Fruit fly (Drosophila melanogaster) whole organism, wandering third instar larva: ENCODE measurements around the gene Gr10a.

Experiments
- Abd-B ChIP-seq: fragments of >200 bp; optimal IDR thresholded peaks from 2 replicates; lab custom pipeline; 2017; ENCODE audit warnings: missing biosample characterization, missing genetic modification characterization
- CG32264 ChIP-seq: fragments of 200-800 bp; sonication (Bioruptor generic); optimal IDR thresholded peaks from 2 replicates; lab custom pipeline; 2016; ENCODE audit warnings: missing biosample characterization, missing genetic modification characterization
- CG9705 ChIP-seq: fragments of 200-800 bp; sonication (Bioruptor generic); optimal IDR thresholded peaks from 2 replicates; lab custom pipeline; 2018; ENCODE audit warnings: missing biosample characterization, mild to moderate bottlenecking, missing genetic modification characterization
- CrebA ChIP-seq: fragments of 200-800 bp; sonication (Bioruptor generic); optimal IDR thresholded peaks from 2 replicates; lab custom pipeline; 2016; ENCODE audit warnings: missing biosample characterization, mild to moderate bottlenecking, missing genetic modification characterization, borderline replicate concordance
- Dfd ChIP-seq: fragments of >200 bp; optimal IDR thresholded peaks from 2 replicates; lab custom pipeline; 2017; ENCODE audit warnings: missing biosample characterization, missing genetic modification characterization
- Dif ChIP-seq: fragments of 200-275, 200-300 bp; sonication (Bioruptor generic); optimal IDR thresholded peaks from 2 replicates; lab custom pipeline; 2018; ENCODE audit warnings: missing biosample characterization, missing genetic modification characterization; ENCODE audit not compliant: partially characterized antibody
- GATAd ChIP-seq: sonication (Bioruptor generic); optimal IDR thresholded peaks from 2 replicates; lab custom pipeline; 2016; ENCODE audit warnings: missing biosample characterization, missing genetic modification characterization
- HLH106 ChIP-seq: fragments of 200-800 bp; optimal IDR thresholded peaks from 3 replicates; lab custom pipeline; 2019; ENCODE audit warnings: missing biosample characterization, mild to moderate bottlenecking, missing genetic modification characterization, moderate library complexity
- Hnf4 ChIP-seq: fragments of 200-800 bp; sonication (Bioruptor generic); optimal IDR thresholded peaks from 2 replicates; lab custom pipeline; 2016; ENCODE audit warnings: missing biosample characterization, mild to moderate bottlenecking, missing genetic modification characterization
- Hr78 ChIP-seq: fragments of >200 bp; optimal IDR thresholded peaks from 2 replicates; lab custom pipeline; 2017; ENCODE audit warnings: missing biosample characterization, missing genetic modification characterization
- Hr83 ChIP-seq: fragments of 200-300 bp; sonication (Bioruptor generic); optimal IDR thresholded peaks from 2 replicates; lab custom pipeline; 2016; ENCODE audit warnings: missing biosample characterization, mild to moderate bottlenecking, missing genetic modification characterization, moderate library complexity; ENCODE audit not compliant: poor library complexity, severe bottlenecking
- Jra ChIP-seq: sonication (Bioruptor generic); optimal IDR thresholded peaks from 2 replicates; lab custom pipeline; 2016; ENCODE audit warnings: missing biosample characterization, missing genetic modification characterization
- Mio ChIP-seq: sonication (Bioruptor generic); optimal IDR thresholded peaks from 2 replicates; lab custom pipeline; 2016; ENCODE audit warnings: missing biosample characterization, missing genetic modification characterization
- N ChIP-seq: fragments of >200 bp; optimal IDR thresholded peaks from 2 replicates; lab custom pipeline; 2018; ENCODE audit warnings: missing biosample characterization, missing external identifiers, missing genetic modification characterization
- OdsH ChIP-seq: fragments of 200-800 bp; sonication (Bioruptor generic); optimal IDR thresholded peaks from 2 replicates; lab custom pipeline; 2016; ENCODE audit warnings: missing biosample characterization, mild to moderate bottlenecking, missing genetic modification characterization
- Rel ChIP-seq, 2 experiments: fragments of 200-800 bp; sonication (Bioruptor generic) in 1 of 2; optimal IDR thresholded peaks; 2 replicates in 1 of 2; 3 replicates in 1 of 2; lab custom pipeline; 2016 to 2019; ENCODE audit warnings: mild to moderate bottlenecking in 2 of 2, missing biosample characterization in 2 of 2, missing genetic modification characterization in 2 of 2, moderate library complexity in 1 of 2
- Sp1 ChIP-seq: fragments of 200-800 bp; sonication (Bioruptor generic); optimal IDR thresholded peaks from 3 replicates; lab custom pipeline; 2019; ENCODE audit warnings: missing biosample characterization, mild to moderate bottlenecking, missing genetic modification characterization, moderate library complexity
- Vsx2 ChIP-seq: fragments of 200-300, 225-300 bp; sonication (Bioruptor generic); optimal IDR thresholded peaks from 2 replicates; lab custom pipeline; 2018; ENCODE audit warnings: missing biosample characterization, missing genetic modification characterization; ENCODE audit not compliant: partially characterized antibody
- br ChIP-seq: fragments of 200-800 bp; sonication (Bioruptor generic); optimal IDR thresholded peaks from 2 replicates; lab custom pipeline; 2016; ENCODE audit warnings: missing biosample characterization, missing genetic modification characterization
- brk ChIP-seq: fragments of 200-800 bp; sonication (Bioruptor generic); optimal IDR thresholded peaks from 2 replicates; lab custom pipeline; 2016; ENCODE audit warnings: missing biosample characterization, mild to moderate bottlenecking, missing genetic modification characterization
- dl ChIP-seq, 2 experiments: fragments of 175-275, 200-275 bp in 1 of 2; fragments of 200-275 bp in 1 of 2; sonication (Bioruptor generic); optimal IDR thresholded peaks; lab custom pipeline; 2018; ENCODE audit warnings: mild to moderate bottlenecking in 2 of 2, missing biosample characterization in 2 of 2, missing genetic modification characterization in 2 of 2, moderate library complexity in 2 of 2; ENCODE audit not compliant: partially characterized antibody in 2 of 2, insufficient read depth in 1 of 2
- dmrt93B ChIP-seq: fragments of 200-800 bp; sonication (Bioruptor generic); optimal IDR thresholded peaks from 2 replicates; lab custom pipeline; 2018; ENCODE audit warnings: missing biosample characterization, mild to moderate bottlenecking, missing genetic modification characterization
- dsf ChIP-seq: sonication (Bioruptor generic); optimal IDR thresholded peaks from 2 replicates; lab custom pipeline; 2016; ENCODE audit warnings: missing biosample characterization, missing genetic modification characterization, borderline replicate concordance
- ey ChIP-seq: fragments of 200-800 bp; sonication (Bioruptor generic); optimal IDR thresholded peaks from 2 replicates; lab custom pipeline; 2016; ENCODE audit warnings: missing biosample characterization, missing genetic modification characterization
- foxo ChIP-seq, 2 experiments: fragments of 200-800 bp; sonication (Bioruptor generic); optimal IDR thresholded peaks; 2 replicates in 1 of 2; 3 replicates in 1 of 2; lab custom pipeline; 2016 to 2017; ENCODE audit warnings: missing biosample characterization in 2 of 2, missing genetic modification characterization in 2 of 2
- fru ChIP-seq: fragments of 200-800 bp; sonication (Bioruptor generic); optimal IDR thresholded peaks from 3 replicates; lab custom pipeline; 2016; ENCODE audit warnings: missing biosample characterization, mild to moderate bottlenecking, missing genetic modification characterization
- h ChIP-seq: fragments of 200-800 bp; sonication (Bioruptor generic); optimal IDR thresholded peaks from 3 replicates; lab custom pipeline; 2016; ENCODE audit warnings: missing biosample characterization, mild to moderate bottlenecking, missing genetic modification characterization
- jim ChIP-seq: fragments of 175-275, 200-325 bp; sonication (Bioruptor generic); optimal IDR thresholded peaks from 2 replicates; lab custom pipeline; 2016; ENCODE audit warnings: missing biosample characterization, mild to moderate bottlenecking, missing genetic modification characterization
- lola ChIP-seq: fragments of >200 bp; optimal IDR thresholded peaks from 2 replicates; lab custom pipeline; 2017; ENCODE audit warnings: missing biosample characterization, missing genetic modification characterization
- pan ChIP-seq: fragments of >200 bp; optimal IDR thresholded peaks from 2 replicates; lab custom pipeline; 2017
- psq ChIP-seq: fragments of 200-800 bp; sonication (Bioruptor generic); optimal IDR thresholded peaks from 3 replicates; lab custom pipeline; 2017; ENCODE audit warnings: missing biosample characterization, mild to moderate bottlenecking, missing genetic modification characterization, moderate library complexity
- rgr ChIP-seq: fragments of 200-800 bp; sonication (Bioruptor generic); optimal IDR thresholded peaks from 3 replicates; lab custom pipeline; 2016; ENCODE audit warnings: missing biosample characterization, mild to moderate bottlenecking, missing genetic modification characterization
- sage ChIP-seq: fragments of 200-800 bp; sonication (Bioruptor generic); optimal IDR thresholded peaks from 2 replicates; lab custom pipeline; 2016; ENCODE audit warnings: missing biosample characterization, mild to moderate bottlenecking, missing genetic modification characterization
- sv ChIP-seq: fragments of 200-800 bp; sonication (Bioruptor generic); optimal IDR thresholded peaks from 3 replicates; lab custom pipeline; 2016; ENCODE audit warnings: missing biosample characterization, missing genetic modification characterization
- tai ChIP-seq: sonication (Bioruptor generic); optimal IDR thresholded peaks from 2 replicates; lab custom pipeline; 2016; ENCODE audit warnings: missing biosample characterization, missing genetic modification characterization
- usp ChIP-seq: fragments of >200 bp; optimal IDR thresholded peaks from 2 replicates; lab custom pipeline; 2017; ENCODE audit warnings: missing biosample characterization, missing genetic modification characterization
- woc ChIP-seq: sonication (Bioruptor generic); optimal IDR thresholded peaks from 2 replicates; lab custom pipeline; 2016; ENCODE audit warnings: missing biosample characterization, mild to moderate bottlenecking, missing genetic modification characterization

The Gr10a gene

dm6 chrX:11449476-11450119, 32.4 kb upstream of the Gr10a start:
- TF ChIP-seq ey (GFP tag; lab: Kevin White, UChicago) (peak; percentile 88), CG32264 (GFP tag; lab: Kevin White, UChicago) (peak; percentile 63), rgr (GFP tag; lab: Kevin White, UChicago) (peak; percentile 75), Mio (GFP tag; lab: Kevin White, UChicago) (peak; percentile 30), usp (GFP tag; lab: Kevin White, UChicago) (no peak), fru (peak; percentile 88), foxo (GFP tag; optimal IDR thresholded peaks at IDR 0.05; lab: Kevin White, UChicago) (peak in 1 of 2 experiments; percentile 85), dmrt93B (GFP tag; lab: Kevin White, UChicago) (peak; percentile 76), CG9705 (GFP tag; lab: Kevin White, UChicago) (peak; percentile 78), Rel (GFP tag; optimal IDR thresholded peaks at IDR 0.05; lab: Kevin White, UChicago) (no peak), Rel (tag; optimal IDR thresholded peaks at IDR 0.05; lab: Kevin White, UChicago) (peak; percentile 71), N (GFP tag; lab: Kevin White, UChicago) (no peak), Hnf4 (GFP tag; lab: Kevin White, UChicago) (peak; percentile 79), Hr83 (no peak), tai (GFP tag; lab: Kevin White, UChicago) (peak; percentile 68), OdsH (GFP tag; lab: Kevin White, UChicago) (peak; percentile 68), sage (GFP tag; lab: Kevin White, UChicago) (peak; percentile 24), sv (GFP tag; lab: Kevin White, UChicago) (peak; percentile 36), Sp1 (GFP tag; lab: Kevin White, UChicago) (peak; percentile 87), dsf (no peak), pan (lab: Kevin White, UChicago) (no peak), woc (GFP tag; lab: Kevin White, UChicago) (peak; percentile 59), psq (GFP tag; lab: Kevin White, UChicago) (peak; percentile 70), Jra (GFP tag; lab: Kevin White, UChicago) (no peak), brk (GFP tag; lab: Kevin White, UChicago) (peak; percentile 34), h (GFP tag; lab: Kevin White, UChicago) (peak; percentile 88), HLH106 (tag; lab: Kevin White, UChicago) (peak; percentile 88), br (GFP tag; lab: Kevin White, UChicago) (peak; percentile 87), Vsx2 (GFP tag; lab: Kevin White, UChicago) (no peak), GATAd (GFP tag; lab: Kevin White, UChicago) (no peak), Hr78 (no peak), jim (GFP tag; lab: Kevin White, UChicago) (no peak)
- TF ChIP-seq, all 38 proteins: peak for 21

DNA sequence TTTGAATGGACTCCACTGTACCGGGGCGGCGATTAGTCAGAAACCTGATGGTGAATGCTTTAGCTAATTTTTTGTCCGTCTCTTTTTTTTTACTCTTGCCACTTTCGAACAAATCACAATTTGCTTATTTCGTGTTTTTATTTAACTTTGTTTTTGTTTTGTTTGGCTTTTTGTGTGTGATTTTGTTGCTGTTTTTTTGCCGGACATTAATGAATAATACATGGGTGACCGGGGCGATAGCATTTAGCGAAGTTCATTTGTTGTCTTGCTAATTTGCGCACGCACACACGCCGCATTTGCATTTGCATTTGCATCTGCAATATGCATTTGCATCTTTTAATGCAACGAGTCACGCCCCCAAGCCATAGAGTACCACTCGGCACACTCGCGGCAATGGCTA, 31.4 kb upstream of the Gr10a start:
- TF ChIP-seq Rel (GFP tag; optimal IDR thresholded peaks at IDR 0.05; lab: Kevin White, UChicago) (no peak), Rel (tag; optimal IDR thresholded peaks at IDR 0.05; lab: Kevin White, UChicago) (peak; percentile 57), br (GFP tag; lab: Kevin White, UChicago) (no peak)

dm6 chrX:11446792-11447405, 29.7 kb upstream of the Gr10a start:
- TF ChIP-seq psq (GFP tag; lab: Kevin White, UChicago) (peak; percentile 71), dmrt93B (GFP tag; lab: Kevin White, UChicago) (peak; percentile 60), dl (GFP tag; optimal IDR thresholded peaks at IDR 0.05; lab: Kevin White, UChicago; ENCODE audit: insufficient read depth in 1 of 2, partially characterized antibody in 2 of 2) (no peak), ey (GFP tag; lab: Kevin White, UChicago) (peak; percentile 90), CrebA (GFP tag; lab: Kevin White, UChicago) (peak; percentile 6), CG9705 (GFP tag; lab: Kevin White, UChicago) (peak; percentile 28), Dif (no peak), jim (GFP tag; lab: Kevin White, UChicago) (no peak), pan (lab: Kevin White, UChicago) (no peak), brk (GFP tag; lab: Kevin White, UChicago) (peak; percentile 35), HLH106 (tag; lab: Kevin White, UChicago) (peak; percentile 82), Rel (GFP tag; optimal IDR thresholded peaks at IDR 0.05; lab: Kevin White, UChicago) (no peak), Rel (tag; optimal IDR thresholded peaks at IDR 0.05; lab: Kevin White, UChicago) (no peak), Sp1 (GFP tag; lab: Kevin White, UChicago) (peak; percentile 63), woc (GFP tag; lab: Kevin White, UChicago) (peak; percentile 71), Hr78 (no peak), GATAd (GFP tag; lab: Kevin White, UChicago) (peak; percentile 27), Abd-B (GFP tag; lab: Kevin White, UChicago) (no peak), sv (GFP tag; lab: Kevin White, UChicago) (peak; percentile 81), sage (GFP tag; lab: Kevin White, UChicago) (no peak), Mio (GFP tag; lab: Kevin White, UChicago) (peak; percentile 51), h (GFP tag; lab: Kevin White, UChicago) (peak; percentile 86), br (GFP tag; lab: Kevin White, UChicago) (peak; percentile 84), OdsH (GFP tag; lab: Kevin White, UChicago) (peak; percentile 81), Dfd (GFP tag; lab: Kevin White, UChicago) (no peak), lola (no peak), dsf (no peak), fru (peak; percentile 82), N (GFP tag; lab: Kevin White, UChicago) (peak; percentile 30), CG32264 (GFP tag; lab: Kevin White, UChicago) (peak; percentile 61), Jra (GFP tag; lab: Kevin White, UChicago) (peak; percentile 53), tai (GFP tag; lab: Kevin White, UChicago) (peak; percentile 2), usp (GFP tag; lab: Kevin White, UChicago) (no peak), Hnf4 (GFP tag; lab: Kevin White, UChicago) (peak; percentile 69), Vsx2 (GFP tag; lab: Kevin White, UChicago) (no peak), rgr (GFP tag; lab: Kevin White, UChicago) (peak; percentile 90)
